Fruit fly (Drosophila melanogaster): ENCODE measurements around the gene CG31230.

The CG31230 gene

DNA sequence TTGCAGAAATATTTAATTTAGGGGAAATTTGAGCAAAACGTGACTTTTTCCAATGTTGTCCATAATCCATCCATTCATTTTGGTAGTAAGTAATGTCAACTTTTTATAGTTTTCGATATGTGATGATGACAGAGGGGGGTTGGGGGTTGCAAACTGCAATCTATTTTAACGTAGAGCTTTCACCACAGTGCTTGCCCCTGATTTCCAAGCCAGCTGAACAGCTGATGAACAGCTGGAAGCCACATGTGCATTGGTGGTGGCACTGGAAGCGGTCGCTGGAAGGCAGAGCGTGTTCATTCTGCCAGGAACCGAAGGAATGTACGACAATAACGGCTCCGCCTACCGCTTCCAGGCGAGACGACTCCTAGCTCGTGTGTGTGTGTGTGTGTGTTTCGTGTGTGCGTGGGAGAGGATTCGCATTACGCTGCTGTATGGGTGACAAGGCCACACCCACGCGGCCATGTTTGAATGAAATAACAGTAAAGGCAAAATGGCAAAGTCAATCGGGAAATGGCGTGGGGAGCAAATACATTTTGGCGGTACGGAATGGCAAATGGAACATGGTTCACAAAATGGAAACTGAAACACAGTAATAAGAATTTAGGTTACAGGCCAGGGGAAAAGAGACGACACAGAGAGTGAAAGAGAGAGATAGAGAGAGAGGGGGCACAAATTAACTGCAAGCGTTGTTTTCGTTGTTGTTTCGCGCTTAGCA is 27.5 kb downstream of the CG31230 start:
- TF ChIP-seq CG12605 (GFP tag; IDR thresholded peaks at IDR 0.05) (no peak), CG8301 (tag; optimal IDR thresholded peaks at IDR 0.05) (no peak), EcR (GFP tag; optimal IDR thresholded peaks at IDR 0.05) (no peak), fd96Ca (GFP tag; IDR thresholded peaks at IDR 0.05) (no peak), CG8159 (tag; optimal IDR thresholded peaks at IDR 0.05) (no peak), CG32121 (GFP tag; IDR thresholded peaks at IDR 0.05) (no peak), D1 (tag; optimal IDR thresholded peaks at IDR 0.05) (no peak), CG9948 (tag; optimal IDR thresholded peaks at IDR 0.05) (no peak), gl (tag; optimal IDR thresholded peaks at IDR 0.05) (no peak), CG10348 (GFP tag; IDR thresholded peaks at IDR 0.05) (no peak), CG34367 (tag; optimal IDR thresholded peaks at IDR 0.05) (no peak), CG14655 (GFP tag; optimal IDR thresholded peaks at IDR 0.05) (no peak), Snoo (tag; optimal IDR thresholded peaks at IDR 0.05) (no peak), CG4496 (GFP tag; IDR thresholded peaks at IDR 0.05) (no peak), Pif1A (GFP tag; optimal IDR thresholded peaks at IDR 0.05) (no peak), CG15710 (tag; optimal IDR thresholded peaks at IDR 0.05) (no peak), rn (GFP tag; IDR thresholded peaks at IDR 0.05) (no peak), Ets98B (GFP tag; IDR thresholded peaks at IDR 0.05) (no peak), Pif1B (GFP tag; optimal IDR thresholded peaks at IDR 0.05) (no peak), CG17806 (tag; optimal IDR thresholded peaks at IDR 0.05) (no peak)

DNA sequence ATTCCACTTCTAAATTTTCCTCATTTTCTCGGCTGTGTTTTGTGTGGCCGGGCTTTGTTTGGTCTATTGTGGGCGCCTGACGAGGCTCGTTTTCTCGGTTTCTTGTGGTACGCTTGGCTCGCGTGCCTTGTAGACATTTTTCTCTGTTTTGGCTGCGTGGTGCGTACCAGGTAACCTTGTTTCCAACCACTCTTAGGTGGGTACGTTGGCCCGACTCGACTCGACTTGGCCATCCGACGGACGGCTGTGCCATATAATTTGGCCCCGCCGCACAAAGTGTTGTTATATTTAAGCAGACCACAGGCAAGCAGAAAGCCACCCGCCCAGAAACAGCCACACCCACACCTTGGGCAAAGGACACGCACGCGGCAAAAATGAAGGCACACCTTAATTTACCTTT is 32.0 kb downstream of the CG31230 start:
- TF ChIP-seq CG8159 (tag; optimal IDR thresholded peaks at IDR 0.05) = no peak
- TF ChIP-seq Pif1B (GFP tag; optimal IDR thresholded peaks at IDR 0.05) = no peak
- TF ChIP-seq D1 (tag; optimal IDR thresholded peaks at IDR 0.05) = no peak
- no peak for TF ChIP-seq Pif1A (GFP tag; optimal IDR thresholded peaks at IDR 0.05)
- no peak for TF ChIP-seq gl (tag; optimal IDR thresholded peaks at IDR 0.05)
- no peak for TF ChIP-seq rn (GFP tag; IDR thresholded peaks at IDR 0.05)
- TF ChIP-seq CG17806 (tag; optimal IDR thresholded peaks at IDR 0.05) = no peak
- no peak for TF ChIP-seq CG13204 (GFP tag; optimal IDR thresholded peaks at IDR 0.05)
- TF ChIP-seq Snoo (tag; optimal IDR thresholded peaks at IDR 0.05) = no peak
- TF ChIP-seq CG34367 (tag; optimal IDR thresholded peaks at IDR 0.05) = no peak
- TF ChIP-seq CG10348 (GFP tag; IDR thresholded peaks at IDR 0.05) = no peak
- no peak for TF ChIP-seq CG9948 (tag; optimal IDR thresholded peaks at IDR 0.05)
- no peak for TF ChIP-seq Ets98B (GFP tag; IDR thresholded peaks at IDR 0.05)
- no peak for TF ChIP-seq CG14655 (GFP tag; optimal IDR thresholded peaks at IDR 0.05)
- no peak for TF ChIP-seq CG4496 (GFP tag; IDR thresholded peaks at IDR 0.05)

DNA sequence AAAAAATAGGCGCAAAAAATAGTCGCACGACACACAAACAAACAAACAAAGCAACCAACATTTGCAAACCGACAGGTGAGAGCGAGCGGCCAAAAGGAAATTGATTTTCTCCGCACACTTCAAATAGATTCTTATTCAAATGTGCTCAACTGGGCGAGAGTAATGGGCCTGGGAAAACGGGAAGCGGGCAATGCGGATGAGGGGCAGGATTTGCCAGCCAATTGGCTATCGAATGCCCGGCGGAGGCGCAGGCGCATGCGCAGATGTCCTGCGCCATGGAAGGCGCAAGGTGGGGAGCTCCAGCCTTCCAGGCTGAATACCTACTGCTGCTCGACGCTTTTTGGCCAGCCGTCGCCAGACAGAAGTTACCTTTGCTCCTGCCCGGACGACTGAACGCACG is 33.7 kb downstream of the CG31230 start, which contains the start of the genes ChAT and VAChT:
Gene ChAT (plus strand): TSS at position 352 of the 400 bp plus-strand sequence.
Gene VAChT (plus strand): TSS at position 352 of the 400 bp plus-strand sequence.
- TF ChIP-seq CG17806 (tag; optimal IDR thresholded peaks at IDR 0.05) = no peak
- TF ChIP-seq CG34367 (tag; optimal IDR thresholded peaks at IDR 0.05) = no peak
- TF ChIP-seq CG12605 (GFP tag; IDR thresholded peaks at IDR 0.05) = no peak
- TF ChIP-seq CG8301 (tag; optimal IDR thresholded peaks at IDR 0.05) = no peak
- no peak for TF ChIP-seq CG14655 (GFP tag; optimal IDR thresholded peaks at IDR 0.05)
- TF ChIP-seq CG8159 (tag; optimal IDR thresholded peaks at IDR 0.05) = no peak
- no peak for TF ChIP-seq CG4496 (GFP tag; IDR thresholded peaks at IDR 0.05)

DNA sequence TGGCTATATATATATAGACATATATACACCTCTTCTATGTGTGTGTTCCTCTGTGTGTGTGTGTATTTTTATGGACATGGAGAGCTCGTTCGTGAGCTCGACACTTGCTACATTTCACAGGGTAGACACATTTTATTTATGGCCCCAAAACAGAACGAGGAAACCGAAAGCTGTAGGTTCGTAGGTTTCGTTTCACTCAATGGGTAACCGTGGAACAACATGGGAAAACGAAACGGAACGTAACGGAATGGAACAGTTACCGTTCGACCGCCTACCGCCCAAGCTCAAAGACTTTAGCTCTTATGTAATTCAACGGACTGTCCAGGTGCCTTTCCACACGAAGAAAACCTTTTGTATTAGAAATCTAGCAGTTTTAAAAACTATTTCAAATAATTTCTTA is 34.8 kb downstream of the CG31230 start:
- TF ChIP-seq CG32121 (GFP tag; IDR thresholded peaks at IDR 0.05) (no peak), fd96Ca (GFP tag; IDR thresholded peaks at IDR 0.05) (no peak), rn (GFP tag; IDR thresholded peaks at IDR 0.05) (no peak), CG14655 (GFP tag; optimal IDR thresholded peaks at IDR 0.05) (no peak), CG17806 (tag; optimal IDR thresholded peaks at IDR 0.05) (no peak), CG12605 (GFP tag; IDR thresholded peaks at IDR 0.05) (no peak), EcR (GFP tag; optimal IDR thresholded peaks at IDR 0.05) (no peak), CG8159 (tag; optimal IDR thresholded peaks at IDR 0.05) (no peak), CG8301 (tag; optimal IDR thresholded peaks at IDR 0.05) (no peak), Pif1A (GFP tag; optimal IDR thresholded peaks at IDR 0.05) (no peak), CG13204 (GFP tag; optimal IDR thresholded peaks at IDR 0.05) (no peak), CG15710 (tag; optimal IDR thresholded peaks at IDR 0.05) (no peak), Pif1B (GFP tag; optimal IDR thresholded peaks at IDR 0.05) (no peak), Ets98B (GFP tag; IDR thresholded peaks at IDR 0.05) (no peak), CG34367 (tag; optimal IDR thresholded peaks at IDR 0.05) (no peak)

DNA sequence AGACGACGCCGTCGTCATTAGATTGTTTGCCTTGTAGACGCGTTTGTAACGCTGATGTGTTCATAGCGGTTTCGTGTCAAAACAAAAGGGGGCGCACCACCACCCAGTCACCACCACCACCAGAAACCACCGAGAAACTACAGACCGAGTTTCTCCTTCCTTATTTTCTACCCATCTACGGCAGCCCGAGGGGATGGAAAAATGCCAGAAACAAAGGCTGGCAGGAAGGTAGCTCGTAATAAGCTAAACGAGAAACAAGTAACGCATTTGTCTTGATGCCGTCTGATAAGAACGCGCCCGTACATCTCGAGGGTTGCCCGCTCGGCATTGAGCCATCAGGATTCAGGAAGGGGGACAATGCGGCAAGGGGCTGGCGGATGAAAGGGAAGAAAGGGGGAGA is 36.0 kb downstream of the CG31230 start:
- TF ChIP-seq Ets98B (GFP tag; IDR thresholded peaks at IDR 0.05) (no peak), CG17806 (tag; optimal IDR thresholded peaks at IDR 0.05) (no peak), CG15710 (tag; optimal IDR thresholded peaks at IDR 0.05) (no peak), CG34367 (tag; optimal IDR thresholded peaks at IDR 0.05) (no peak), CG8301 (tag; optimal IDR thresholded peaks at IDR 0.05) (no peak), rn (GFP tag; IDR thresholded peaks at IDR 0.05) (no peak), CG14655 (GFP tag; optimal IDR thresholded peaks at IDR 0.05) (no peak), gl (tag; optimal IDR thresholded peaks at IDR 0.05) (no peak), EcR (GFP tag; optimal IDR thresholded peaks at IDR 0.05) (no peak), Snoo (tag; optimal IDR thresholded peaks at IDR 0.05) (no peak), CG8159 (tag; optimal IDR thresholded peaks at IDR 0.05) (no peak), CG13204 (GFP tag; optimal IDR thresholded peaks at IDR 0.05) (no peak), Pif1A (GFP tag; optimal IDR thresholded peaks at IDR 0.05) (no peak), CG4496 (GFP tag; IDR thresholded peaks at IDR 0.05) (no peak), CG10348 (GFP tag; IDR thresholded peaks at IDR 0.05) (no peak), CG9948 (tag; optimal IDR thresholded peaks at IDR 0.05) (no peak), fd96Ca (GFP tag; IDR thresholded peaks at IDR 0.05) (no peak), CG12605 (GFP tag; IDR thresholded peaks at IDR 0.05) (no peak)
